Worm (Caenorhabditis elegans): ENCODE results near the gene toca-1.

DNA sequence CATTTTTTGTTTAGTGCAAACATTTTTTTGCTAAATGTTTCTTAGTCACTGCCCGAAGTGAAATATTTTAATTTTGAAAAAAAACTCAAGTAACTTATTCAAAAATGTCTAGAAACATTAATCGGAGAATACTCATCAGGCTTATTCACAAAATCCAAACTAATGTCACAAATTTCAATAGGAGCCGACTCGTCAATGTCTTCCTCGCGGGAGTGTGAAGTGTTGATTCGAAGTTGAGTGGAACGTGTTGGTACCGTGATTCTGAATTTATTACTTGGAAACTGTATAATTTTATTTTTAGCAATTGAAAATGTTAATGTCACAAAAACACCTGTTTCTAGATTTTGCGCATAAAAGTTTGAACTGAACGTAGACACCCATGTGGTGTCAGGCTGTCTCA lies 31.7 kb downstream of the toca-1 start:
- TF ChIP-seq tbx-11 (GFP tag; IDR thresholded peaks at IDR 0.05) (no peak), sea-1 (GFP tag; conservative IDR thresholded peaks at IDR 0.05) (no peak), ama-1 (optimal IDR thresholded peaks at IDR 0.05) (no peak), B0310.2 (tag; optimal IDR thresholded peaks at IDR 0.05) (no peak)

All from whole organism, early embryonic.